Worm (Caenorhabditis elegans) whole organism, L4/young adult: ENCODE data around the gene Y113G7B.28.

Source experiments
- W03F9.2 ChIP-seq: fragments of 150-350 bp; optimal IDR thresholded peaks from 2 replicates; lab custom pipeline; 2014; ENCODE audit warnings: missing biosample characterization, missing genetic modification characterization
- dao-5 ChIP-seq: sonication (generic microtip); optimal IDR thresholded peaks from 2 replicates; lab custom pipeline; 2016; ENCODE audit warnings: missing genotype, missing genetic modification characterization, moderate library complexity, missing compliant biosample characterization
- him-1 ChIP-seq: sonication (generic microtip); optimal IDR thresholded peaks from 2 replicates; lab custom pipeline; 2016; ENCODE audit warnings: missing genotype, missing genetic modification reagents, missing genetic modification characterization, missing compliant biosample characterization

- TF ChIP-seq W03F9.2 (tag; lab: Kevin White, UChicago) (no peak), him-1 (tag; lab: Kevin White, UChicago) (no peak), dao-5 (tag; lab: Kevin White, UChicago) (no peak)
These were observed 7.0 kb upstream of the Y113G7B.28 start, which contains the start of gene fbxa-116 for ce11 chrV:20188790-20189189.
